Worm (Caenorhabditis elegans) whole organism, late embryonic: Measurements from ENCODE around the gene phdh-1.

Source experiments
- Y22D7AL.16 ChIP-seq: sonication (generic microtip); optimal IDR thresholded peaks from 2 replicates; lab custom pipeline; 2016; ENCODE audit warnings: missing genetic modification characterization, missing compliant biosample characterization
- ama-1 ChIP-seq: fragments of 150-350 bp; optimal IDR thresholded peaks from 2 replicates; lab custom pipeline; 2014
- ceh-14 ChIP-seq: sonication (generic microtip); optimal IDR thresholded peaks from 2 replicates; lab custom pipeline; 2016; ENCODE audit warnings: missing genotype, missing genetic modification characterization, missing compliant biosample characterization
- dve-1 ChIP-seq: sonication (generic microtip); optimal IDR thresholded peaks from 2 replicates; lab custom pipeline; 2017; ENCODE audit warnings: antibody characterized with exemption, mild to moderate bottlenecking, missing genetic modification characterization, missing compliant biosample characterization
- elt-2 ChIP-seq: sonication (generic microtip); optimal IDR thresholded peaks from 2 replicates; lab custom pipeline; 2016; ENCODE audit warnings: missing genetic modification reagents, missing genetic modification characterization, missing compliant biosample characterization
- elt-4 ChIP-seq: sonication (generic microtip); optimal IDR thresholded peaks from 2 replicates; lab custom pipeline; 2016; ENCODE audit warnings: missing genetic modification characterization, missing compliant biosample characterization
- ets-4 ChIP-seq: sonication (generic microtip); optimal IDR thresholded peaks from 2 replicates; lab custom pipeline; 2016; ENCODE audit warnings: missing genetic modification characterization, missing compliant biosample characterization
- hlh-30 ChIP-seq: sonication (generic microtip); optimal IDR thresholded peaks from 2 replicates; lab custom pipeline; 2017; ENCODE audit warnings: antibody characterized with exemption, missing genetic modification characterization, missing compliant biosample characterization; ENCODE audit not compliant: insufficient read depth
- hlh-6 ChIP-seq: sonication (generic microtip); optimal IDR thresholded peaks from 2 replicates; lab custom pipeline; 2016; ENCODE audit warnings: missing genotype, missing genetic modification characterization, missing compliant biosample characterization
- hlh-8 ChIP-seq: sonication (generic microtip); optimal IDR thresholded peaks from 2 replicates; lab custom pipeline; 2016; ENCODE audit warnings: missing genotype, missing genetic modification characterization, missing compliant biosample characterization
- nfya-1 ChIP-seq: sonication (generic microtip); optimal IDR thresholded peaks from 2 replicates; lab custom pipeline; 2017; ENCODE audit warnings: missing genetic modification characterization, mild to moderate bottlenecking, missing compliant biosample characterization, antibody characterized with exemption, moderate library complexity
- nhr-11 ChIP-seq: fragments of 150-350 bp; optimal IDR thresholded peaks from 2 replicates; lab custom pipeline; 2014; ENCODE audit warnings: missing biosample characterization, missing genetic modification characterization
- odd-2 ChIP-seq: sonication (generic microtip); optimal IDR thresholded peaks from 2 replicates; lab custom pipeline; 2017; ENCODE audit warnings: antibody characterized with exemption, mild to moderate bottlenecking, missing genetic modification characterization, missing compliant biosample characterization
- pqm-1 ChIP-seq: sonication (generic microtip); optimal IDR thresholded peaks from 2 replicates; lab custom pipeline; 2016; ENCODE audit warnings: missing genetic modification characterization, missing compliant biosample characterization

DNA sequence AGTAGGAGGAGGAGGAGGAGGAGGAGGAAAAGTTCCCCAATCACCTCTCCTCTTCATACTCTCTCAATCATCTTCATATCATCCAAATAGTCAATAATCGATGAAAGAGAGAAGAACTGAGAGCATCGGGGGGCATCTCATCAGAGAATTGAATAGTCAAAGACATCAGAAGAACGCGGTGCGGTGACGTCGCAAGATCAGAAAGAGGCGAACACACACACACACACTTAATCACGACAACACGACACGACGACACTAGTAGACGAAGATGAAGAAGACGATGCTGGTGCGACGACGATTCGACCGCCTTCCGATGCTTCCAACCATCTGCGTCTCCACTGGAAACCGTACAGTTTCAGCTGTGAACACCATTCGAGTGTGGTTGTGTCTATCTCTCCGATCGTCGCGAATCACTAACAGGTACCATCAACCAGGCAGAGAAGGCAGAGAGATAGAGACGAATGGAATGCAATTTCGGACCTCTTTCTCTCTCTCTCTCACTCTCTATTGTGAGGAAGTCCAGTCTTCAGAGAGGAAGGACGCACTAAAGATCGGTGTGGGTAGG, 40.4 kb upstream of the phdh-1 start:
- TF ChIP-seq odd-2 (tag; lab: Kevin White, UChicago) (no peak), nfya-1 (tag; lab: Kevin White, UChicago) (no peak), pqm-1 (tag; lab: Kevin White, UChicago) (no peak), hlh-8 (tag; lab: Kevin White, UChicago) (no peak), elt-2 (tag; lab: Kevin White, UChicago) (no peak), nhr-11 (tag; lab: Kevin White, UChicago) (no peak), dve-1 (tag; lab: Kevin White, UChicago) (no peak), hlh-30 (tag; lab: Kevin White, UChicago) (no peak), hlh-6 (tag; lab: Kevin White, UChicago) (no peak), ets-4 (tag; lab: Kevin White, UChicago) (no peak), ceh-14 (tag; lab: Kevin White, UChicago) (no peak), Y22D7AL.16 (tag; lab: Kevin White, UChicago) (no peak), elt-4 (tag; lab: Kevin White, UChicago) (no peak), ama-1 (lab: Kevin White, UChicago) (no peak)
